Fruit fly (Drosophila melanogaster): ENCODE data around the gene CG33272.

Gene CG33272

DNA sequence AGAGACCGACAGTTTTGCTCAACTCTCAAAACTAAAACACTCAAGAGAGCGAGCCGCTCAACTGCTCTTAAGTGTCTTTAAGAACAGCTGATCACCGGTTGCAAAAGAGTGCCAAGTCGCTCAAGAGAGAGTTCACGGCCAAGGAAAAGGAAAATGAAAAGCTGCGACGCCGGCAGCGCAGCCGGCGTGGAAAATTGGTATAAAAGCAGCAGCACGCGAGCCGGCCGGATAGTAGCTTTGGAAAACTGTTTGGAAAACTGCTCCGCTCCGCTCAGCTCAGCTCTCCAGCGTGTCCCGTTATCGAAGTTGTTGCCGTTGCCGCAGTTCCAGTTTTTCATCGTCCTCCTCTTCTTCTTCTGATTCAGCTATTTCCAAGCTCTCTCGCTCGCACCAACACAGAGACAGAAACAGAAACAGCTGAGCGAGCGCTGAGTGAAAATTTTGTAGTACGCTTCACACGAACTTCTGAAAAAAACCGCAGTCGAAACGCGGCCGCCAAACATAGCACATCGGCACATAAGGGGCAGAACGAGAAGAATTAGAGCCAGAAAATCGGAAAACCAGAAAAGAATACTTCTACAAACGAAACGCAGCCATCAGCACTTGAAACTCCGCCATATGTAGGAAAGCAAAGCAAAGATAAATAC, 22.9 kb downstream of the CG33272 start, which contains the start of gene chrb (continued):
- TF ChIP-seq CG16779 (GFP tag; IDR thresholded peaks at IDR 0.05) (peak; percentile 74; the same call in 1 of the 2 replicates), pzg (GFP tag; optimal IDR thresholded peaks at IDR 0.05) (no peak), fd96Cb (tag; optimal IDR thresholded peaks at IDR 0.05) (no peak), peb (GFP tag; IDR thresholded peaks at IDR 0.05) (no peak), otp (GFP tag; IDR thresholded peaks at IDR 0.05) (peak; percentile 76; the same call in 2 of the 3 replicates), CG10147 (GFP tag; optimal IDR thresholded peaks at IDR 0.05) (peak; percentile 41), CrebB (tag; optimal IDR thresholded peaks at IDR 0.05) (peak; percentile 73), CG6765 (GFP tag; optimal IDR thresholded peaks at IDR 0.05) (peak; percentile 61), odd (GFP tag; optimal IDR thresholded peaks at IDR 0.05) (peak; percentile 61), pb (GFP tag; optimal IDR thresholded peaks at IDR 0.05) (peak; percentile 43), crol (GFP tag; IDR thresholded peaks at IDR 0.05) (peak; percentile 51; the same call in 1 of the 2 replicates), Atf-2 (GFP tag; optimal IDR thresholded peaks at IDR 0.05) (peak; percentile 26), pan (optimal IDR thresholded peaks at IDR 0.05) (no peak), pan (GFP tag; optimal IDR thresholded peaks at IDR 0.05 in 1 of 2, IDR thresholded peaks at IDR 0.05 in 1 of 2) (no peak), tio (GFP tag; optimal IDR thresholded peaks at IDR 0.05) (no peak), Stat92E (GFP tag; optimal IDR thresholded peaks at IDR 0.05) (peak in 1 of 3 experiments; percentile 74), chm (GFP tag; IDR thresholded peaks at IDR 0.05) (peak; percentile 97), abd-A (tag; optimal IDR thresholded peaks at IDR 0.05) (peak; percentile 86), CG6689 (GFP tag; IDR thresholded peaks at IDR 0.05) (no peak), CG15601 (tag; optimal IDR thresholded peaks at IDR 0.05) (no peak), H2.0 (GFP tag; IDR thresholded peaks at IDR 0.05) (0 out of 2 replicates have a peak, but pooled peaks have one; percentile 15), HLH4C (GFP tag; IDR thresholded peaks at IDR 0.05; ENCODE audit: partially characterized antibody) (peak; percentile 40; the same call in 1 of the 3 replicates), CG30403 (GFP tag; optimal IDR thresholded peaks at IDR 0.05) (no peak), vfl (GFP tag; optimal IDR thresholded peaks at IDR 0.05) (peak; percentile 21), NC2α (GFP tag; optimal IDR thresholded peaks at IDR 0.05) (peak; percentile 77), unc-4 (GFP tag; IDR thresholded peaks at IDR 0.05; ENCODE audit: partially characterized antibody) (peak; percentile 51), ac (GFP tag; optimal IDR thresholded peaks at IDR 0.05) (no peak), chif (GFP tag; optimal IDR thresholded peaks at IDR 0.05) (peak in 1 of 2 experiments; percentile 35), Deaf1 (tag; optimal IDR thresholded peaks at IDR 0.05) (peak; percentile 58), CG9932 (GFP tag; IDR thresholded peaks at IDR 0.05) (no peak), ftz-f1 (GFP tag; optimal IDR thresholded peaks at IDR 0.05) (peak; percentile 88), corto (GFP tag; optimal IDR thresholded peaks at IDR 0.05) (no peak), CG4854 (GFP tag; optimal IDR thresholded peaks at IDR 0.05) (peak; percentile 32), CG9437 (GFP tag; optimal IDR thresholded peaks at IDR 0.05) (no peak), Atf6 (GFP tag; IDR thresholded peaks at IDR 0.05) (peak; percentile 29), gfzf (GFP tag; optimal IDR thresholded peaks at IDR 0.05) (no peak), CG6854 (GFP tag; optimal IDR thresholded peaks at IDR 0.05) (peak; percentile 65), ase (GFP tag; IDR thresholded peaks at IDR 0.05) (no peak), mirr (GFP tag; optimal IDR thresholded peaks at IDR 0.05) (peak; percentile 50), fd64A (GFP tag; optimal IDR thresholded peaks at IDR 0.05) (peak; percentile 61), CG11093 (GFP tag; IDR thresholded peaks at IDR 0.05) (no peak; the same call in 2 of the 3 replicates), toy (GFP tag; IDR thresholded peaks at IDR 0.05) (no peak), gt (GFP tag; IDR thresholded peaks at IDR 0.05) (no peak), CG6683 (GFP tag; optimal IDR thresholded peaks at IDR 0.05) (no peak), Max (GFP tag; optimal IDR thresholded peaks at IDR 0.05) (peak; percentile 25), NC2β (GFP tag; optimal IDR thresholded peaks at IDR 0.05) (peak; percentile 74), CG11247 (GFP tag; IDR thresholded peaks at IDR 0.05) (peak; percentile 39; the same call in 1 of the 2 replicates), zf30C (GFP tag; optimal IDR thresholded peaks at IDR 0.05) (peak; percentile 28), tin (GFP tag; optimal IDR thresholded peaks at IDR 0.05) (peak; percentile 17), CG1233 (GFP tag; optimal IDR thresholded peaks at IDR 0.05) (peak; percentile 25)
